Worm (Caenorhabditis elegans): ENCODE measurements around the gene ptr-13.

DNA sequence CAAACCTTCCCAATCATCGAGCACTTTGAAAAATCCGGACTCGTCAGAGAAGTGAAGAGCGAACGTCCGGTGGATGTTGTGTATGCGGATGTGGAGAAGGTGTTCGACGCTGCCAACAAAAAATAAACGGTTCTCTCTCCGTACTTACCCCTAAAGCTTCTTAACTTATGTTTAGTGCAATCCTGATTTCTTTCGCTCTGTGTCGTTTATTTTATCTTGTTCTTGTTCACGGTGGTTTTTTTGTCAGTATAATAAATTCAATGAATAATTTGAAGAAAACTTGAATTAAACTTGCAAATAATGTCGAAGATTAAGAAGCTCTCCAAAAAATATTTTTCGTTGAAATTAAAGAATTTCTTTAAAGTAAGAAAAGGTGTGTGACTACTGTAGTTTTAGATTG is 33.3 kb downstream of the ptr-13 start, which contains the start of gene F40F8.3:
- no peak for TF ChIP-seq ztf-4 (tag; optimal IDR thresholded peaks at IDR 0.05)
- TF ChIP-seq egl-13 (tag; optimal IDR thresholded peaks at IDR 0.05), result no peak
- TF ChIP-seq unc-130 (tag; optimal IDR thresholded peaks at IDR 0.05), result no peak
- no peak for TF ChIP-seq sptf-1 (tag; optimal IDR thresholded peaks at IDR 0.05)
- TF ChIP-seq ama-1 (optimal IDR thresholded peaks at IDR 0.05), result no peak
- no peak for TF ChIP-seq pax-3 (tag; optimal IDR thresholded peaks at IDR 0.05)
- no peak for TF ChIP-seq nhr-90 (tag; optimal IDR thresholded peaks at IDR 0.05; ENCODE audit: poor library complexity)
- no peak for TF ChIP-seq alr-1 (tag; optimal IDR thresholded peaks at IDR 0.05; ENCODE audit: borderline replicate concordance)
- no peak for TF ChIP-seq nhr-11 (tag; optimal IDR thresholded peaks at IDR 0.05)
- TF ChIP-seq lin-15B (tag; optimal IDR thresholded peaks at IDR 0.05), result no peak
- no peak for TF ChIP-seq zag-1 (tag; optimal IDR thresholded peaks at IDR 0.05)
